1 fruit fly cellular context compared by ENCODE assay signal in genomic region chr3R:20310905-20311304, dm6.
TF ChIP-seq lines count a peak whose summit lies in the region.

No protein-coding gene starts in this region.

TF ChIP-seq in whole organism, embryonic, 481 proteins besides CTCF, POLR2A, EP300 and RAD21 (continued from another document):
- no peak for TF ChIP-seq so (GFP tag; IDR thresholded peaks at IDR 0.05; lab: Robert Waterston, UW)
- peak; percentile 22 for TF ChIP-seq CG18619 (GFP tag; optimal IDR thresholded peaks at IDR 0.05; lab: Kevin White, UChicago)
- peak; percentile 56 for TF ChIP-seq gem (tag; optimal IDR thresholded peaks at IDR 0.05; lab: Kevin White, UChicago)
- peak; percentile 17 for TF ChIP-seq CG12155 (GFP tag; optimal IDR thresholded peaks at IDR 0.05; lab: Kevin White, UChicago)
- no peak for TF ChIP-seq nerfin-2 (GFP tag; IDR thresholded peaks at IDR 0.05; lab: Robert Waterston, UW; ENCODE audit: partially characterized antibody)
- peak; percentile 50 for TF ChIP-seq CG11504 (tag; optimal IDR thresholded peaks at IDR 0.05; lab: Kevin White, UChicago)
- no peak for TF ChIP-seq otp (GFP tag; IDR thresholded peaks at IDR 0.05; lab: Robert Waterston, UW)
- TF ChIP-seq prd (optimal IDR thresholded peaks at IDR 0.05; lab: Kevin White, UChicago) = no peak
- TF ChIP-seq prd (GFP tag; IDR thresholded peaks at IDR 0.05; lab: Robert Waterston, UW) = no peak
- TF ChIP-seq al (GFP tag; IDR thresholded peaks at IDR 0.05; lab: Robert Waterston, UW) = no peak
- no peak for TF ChIP-seq CG15601 (tag; optimal IDR thresholded peaks at IDR 0.05; lab: Kevin White, UChicago)
- TF ChIP-seq grn (GFP tag; optimal IDR thresholded peaks at IDR 0.05; lab: Kevin White, UChicago) = no peak
- no peak for TF ChIP-seq D19A (tag; optimal IDR thresholded peaks at IDR 0.05; lab: Kevin White, UChicago)
- TF ChIP-seq cato (GFP tag; optimal IDR thresholded peaks at IDR 0.05; lab: Kevin White, UChicago; ENCODE audit: borderline replicate concordance) = no peak
- no peak for TF ChIP-seq lbe (GFP tag; optimal IDR thresholded peaks at IDR 0.05; lab: Kevin White, UChicago)
- TF ChIP-seq Sox100B (GFP tag; optimal IDR thresholded peaks at IDR 0.05; lab: Kevin White, UChicago) = peak; percentile 34
- no peak for TF ChIP-seq nau (GFP tag; optimal IDR thresholded peaks at IDR 0.05; lab: Kevin White, UChicago)
- TF ChIP-seq rib (GFP tag; IDR thresholded peaks at IDR 0.05; lab: Robert Waterston, UW) = no peak
- peak; percentile 44; the same call in 1 of the 2 replicates for TF ChIP-seq CG31441 (GFP tag; IDR thresholded peaks at IDR 0.05; lab: Robert Waterston, UW)
- no peak for TF ChIP-seq Poxn (GFP tag; IDR thresholded peaks at IDR 0.05; lab: Robert Waterston, UW)
- no peak for TF ChIP-seq usp (GFP tag; optimal IDR thresholded peaks at IDR 0.05; lab: Kevin White, UChicago)
- TF ChIP-seq exex (tag; optimal IDR thresholded peaks at IDR 0.05; lab: Kevin White, UChicago) = peak; percentile 56
- TF ChIP-seq CG18262 (tag; optimal IDR thresholded peaks at IDR 0.05; lab: Kevin White, UChicago) = peak; percentile 45
- TF ChIP-seq CG8924 (tag; optimal IDR thresholded peaks at IDR 0.05; lab: Kevin White, UChicago) = peak; percentile 2
- no peak for TF ChIP-seq slbo (GFP tag; IDR thresholded peaks at IDR 0.05; lab: Robert Waterston, UW)
- TF ChIP-seq pnt (GFP tag; optimal IDR thresholded peaks at IDR 0.05; lab: Kevin White, UChicago) = no peak
- TF ChIP-seq repo (GFP tag; optimal IDR thresholded peaks at IDR 0.05; lab: Kevin White, UChicago) = no peak
- no peak for TF ChIP-seq sob (GFP tag; IDR thresholded peaks at IDR 0.05; lab: Robert Waterston, UW)
- TF ChIP-seq row (GFP tag; IDR thresholded peaks at IDR 0.05; lab: Robert Waterston, UW) = peak; percentile 33; the same call in 1 of the 3 replicates
- TF ChIP-seq CG18011 (GFP tag; optimal IDR thresholded peaks at IDR 0.05; lab: Kevin White, UChicago) = no peak
- TF ChIP-seq CG13296 (GFP tag; optimal IDR thresholded peaks at IDR 0.05; lab: Kevin White, UChicago) = no peak
- no peak for TF ChIP-seq her (GFP tag; optimal IDR thresholded peaks at IDR 0.05; lab: Kevin White, UChicago)
- no peak for TF ChIP-seq CG14710 (tag; optimal IDR thresholded peaks at IDR 0.05; lab: Kevin White, UChicago)
- peak; percentile 35 for TF ChIP-seq CG12391 (tag; optimal IDR thresholded peaks at IDR 0.05; lab: Kevin White, UChicago)
- TF ChIP-seq jigr1 (GFP tag; IDR thresholded peaks at IDR 0.05; lab: Robert Waterston, UW) = no peak
- no peak for TF ChIP-seq CG9797 (GFP tag; optimal IDR thresholded peaks at IDR 0.05; lab: Kevin White, UChicago)
- no peak for TF ChIP-seq lola (GFP tag; optimal IDR thresholded peaks at IDR 0.05; lab: Kevin White, UChicago)
- TF ChIP-seq az2 (GFP tag; optimal IDR thresholded peaks at IDR 0.05; lab: Kevin White, UChicago) = peak; percentile 24
- no peak for TF ChIP-seq HLH3B (GFP tag; IDR thresholded peaks at IDR 0.05; lab: Robert Waterston, UW)
- TF ChIP-seq Elba2 (GFP tag; optimal IDR thresholded peaks at IDR 0.05; lab: Kevin White, UChicago) = no peak
- TF ChIP-seq Dek (tag; optimal IDR thresholded peaks at IDR 0.05; lab: Kevin White, UChicago) = no peak
- TF ChIP-seq CkIIα-i1 (GFP tag; IDR thresholded peaks at IDR 0.05; lab: Robert Waterston, UW) = no peak
- peak; percentile 26 for TF ChIP-seq CG9727 (GFP tag; optimal IDR thresholded peaks at IDR 0.05; lab: Kevin White, UChicago)
- TF ChIP-seq PHDP (tag; optimal IDR thresholded peaks at IDR 0.05; lab: Kevin White, UChicago) = peak; percentile 2
- no peak for TF ChIP-seq tgo (GFP tag; IDR thresholded peaks at IDR 0.05; lab: Robert Waterston, UW)
- peak; percentile 30 for TF ChIP-seq CG6765 (GFP tag; optimal IDR thresholded peaks at IDR 0.05; lab: Kevin White, UChicago)
- no peak for TF ChIP-seq CG10565 (GFP tag; optimal IDR thresholded peaks at IDR 0.05; lab: Kevin White, UChicago)
- no peak for TF ChIP-seq YL-1 (GFP tag; optimal IDR thresholded peaks at IDR 0.05; lab: Kevin White, UChicago)
- no peak for TF ChIP-seq CG31388 (GFP tag; optimal IDR thresholded peaks at IDR 0.05; lab: Kevin White, UChicago)
- no peak for TF ChIP-seq Mes4 (GFP tag; optimal IDR thresholded peaks at IDR 0.05; lab: Kevin White, UChicago)
- no peak for TF ChIP-seq stwl (tag; optimal IDR thresholded peaks at IDR 0.05; lab: Kevin White, UChicago)
- peak; percentile 3 for TF ChIP-seq pho (GFP tag; optimal IDR thresholded peaks at IDR 0.05; lab: Kevin White, UChicago)
- peak; percentile 31 for TF ChIP-seq CG7839 (tag; optimal IDR thresholded peaks at IDR 0.05; lab: Kevin White, UChicago)
- no peak for TF ChIP-seq CG7372 (GFP tag; IDR thresholded peaks at IDR 0.05; lab: Robert Waterston, UW)
- no peak for TF ChIP-seq Scr (GFP tag; IDR thresholded peaks at IDR 0.05; lab: Robert Waterston, UW; ENCODE audit: partially characterized antibody)
- no peak for TF ChIP-seq CG15011 (GFP tag; optimal IDR thresholded peaks at IDR 0.05; lab: Kevin White, UChicago)
- TF ChIP-seq crol (GFP tag; IDR thresholded peaks at IDR 0.05; lab: Robert Waterston, UW) = no peak
- no peak for TF ChIP-seq CG11560 (tag; IDR thresholded peaks at IDR 0.05; lab: Robert Waterston, UW)
- TF ChIP-seq Sox102F (GFP tag; optimal IDR thresholded peaks at IDR 0.05; lab: Kevin White, UChicago) = peak; percentile 12
- TF ChIP-seq Trl (optimal IDR thresholded peaks at IDR 0.05; lab: Kevin White, UChicago) = no peak
- no peak for TF ChIP-seq Trl (GFP tag; optimal IDR thresholded peaks at IDR 0.05; lab: Kevin White, UChicago)
- no peak for TF ChIP-seq zfh1 (GFP tag; IDR thresholded peaks at IDR 0.05; lab: Robert Waterston, UW)
- TF ChIP-seq bsh (GFP tag; optimal IDR thresholded peaks at IDR 0.05; lab: Kevin White, UChicago) = no peak
- no peak for TF ChIP-seq Chrac-16 (GFP tag; optimal IDR thresholded peaks at IDR 0.05; lab: Kevin White, UChicago)
- no peak for TF ChIP-seq kah (GFP tag; optimal IDR thresholded peaks at IDR 0.05; lab: Kevin White, UChicago)
- TF ChIP-seq zen2 (GFP tag; IDR thresholded peaks at IDR 0.05; lab: Robert Waterston, UW; ENCODE audit: partially characterized antibody) = no peak
- TF ChIP-seq eve (GFP tag; optimal IDR thresholded peaks at IDR 0.05; lab: Kevin White, UChicago) = peak in 1 of 2 experiments; percentile 77
- peak; percentile 13 for TF ChIP-seq NfI (GFP tag; optimal IDR thresholded peaks at IDR 0.05; lab: Kevin White, UChicago)
- TF ChIP-seq CG8359 (GFP tag; optimal IDR thresholded peaks at IDR 0.05; lab: Kevin White, UChicago; ENCODE audit: borderline replicate concordance) = no peak
- no peak for TF ChIP-seq Abd-B (GFP tag; optimal IDR thresholded peaks at IDR 0.05; lab: Kevin White, UChicago)
- peak; percentile 9 for TF ChIP-seq CG4820 (GFP tag; optimal IDR thresholded peaks at IDR 0.05; lab: Kevin White, UChicago)
- no peak for TF ChIP-seq CG2129 (GFP tag; IDR thresholded peaks at IDR 0.05; lab: Robert Waterston, UW; ENCODE audit: partially characterized antibody)
- TF ChIP-seq CoRest (tag; optimal IDR thresholded peaks at IDR 0.05; lab: Kevin White, UChicago) = peak; percentile 37
- TF ChIP-seq nmo (GFP tag; optimal IDR thresholded peaks at IDR 0.05; lab: Kevin White, UChicago) = no peak
- TF ChIP-seq luna (GFP tag; optimal IDR thresholded peaks at IDR 0.05; lab: Kevin White, UChicago) = no peak
- no peak for TF ChIP-seq Nf-YC (tag; optimal IDR thresholded peaks at IDR 0.05; lab: Kevin White, UChicago)
- TF ChIP-seq D (optimal IDR thresholded peaks at IDR 0.05; lab: Kevin White, UChicago) = no peak
- no peak for TF ChIP-seq D (GFP tag; optimal IDR thresholded peaks at IDR 0.05; lab: Kevin White, UChicago)
- TF ChIP-seq CG17802 (tag; optimal IDR thresholded peaks at IDR 0.05; lab: Kevin White, UChicago) = no peak
- TF ChIP-seq MBD-R2 (GFP tag; IDR thresholded peaks at IDR 0.05; lab: Robert Waterston, UW) = no peak
- no peak for TF ChIP-seq Hsf (GFP tag; optimal IDR thresholded peaks at IDR 0.05; lab: Kevin White, UChicago)
- TF ChIP-seq dm (GFP tag; optimal IDR thresholded peaks at IDR 0.05; lab: Kevin White, UChicago) = no peak
- TF ChIP-seq gt (GFP tag; IDR thresholded peaks at IDR 0.05; lab: Robert Waterston, UW) = no peak
- no peak for TF ChIP-seq Blimp-1 (GFP tag; optimal IDR thresholded peaks at IDR 0.05; lab: Kevin White, UChicago)
- no peak for TF ChIP-seq ewg (GFP tag; optimal IDR thresholded peaks at IDR 0.05; lab: Kevin White, UChicago)
